Worm (Caenorhabditis elegans) whole organism, L2 larva: Measurements from ENCODE around the gene glb-13.

Source experiments
- C34F6.9 ChIP-seq: fragments of 150-350 bp; optimal IDR thresholded peaks from 2 replicates; lab custom pipeline; 2014; ENCODE audit warnings: missing biosample characterization, missing genetic modification characterization
- F13H6.1 ChIP-seq: sonication (generic microtip); optimal IDR thresholded peaks from 2 replicates; lab custom pipeline; 2016; ENCODE audit warnings: missing genetic modification characterization, missing compliant biosample characterization
- Y55F3AM.14 ChIP-seq: fragments of 200-800 bp; sonication (Bioruptor generic); optimal IDR thresholded peaks from 2 replicates; lab custom pipeline; 2018; ENCODE audit warnings: mild to moderate bottlenecking, missing genetic modification characterization, missing compliant biosample characterization
- alr-1 ChIP-seq: fragments of 150-350 bp; optimal IDR thresholded peaks from 2 replicates; lab custom pipeline; 2014; ENCODE audit warnings: missing biosample characterization, missing genetic modification characterization
- ama-1 ChIP-seq: fragments of 150-350 bp; optimal IDR thresholded peaks from 2 replicates; lab custom pipeline; 2018; ENCODE audit warnings: inconsistent platforms
- ceh-82 ChIP-seq: fragments of 150-350 bp; optimal IDR thresholded peaks from 2 replicates; lab custom pipeline; 2014; ENCODE audit warnings: missing biosample characterization, missing genetic modification characterization
- crh-2 ChIP-seq: sonication (generic microtip); optimal IDR thresholded peaks from 2 replicates; lab custom pipeline; 2017; ENCODE audit warnings: missing biosample characterization, missing genetic modification characterization
- egl-27 ChIP-seq: sonication (generic microtip); optimal IDR thresholded peaks from 3 replicates; lab custom pipeline; 2017; ENCODE audit warnings: missing biosample characterization, missing genetic modification reagents, missing genetic modification characterization
- elt-1 ChIP-seq: fragments of 150-350 bp; optimal IDR thresholded peaks from 2 replicates; lab custom pipeline; 2014; ENCODE audit warnings: missing biosample characterization, missing genetic modification characterization
- fos-1 ChIP-seq: fragments of 150-350 bp; optimal IDR thresholded peaks from 2 replicates; lab custom pipeline; 2014; ENCODE audit warnings: missing biosample characterization, missing genetic modification characterization
- gmeb-1 ChIP-seq: fragments of 150-350 bp; optimal IDR thresholded peaks from 2 replicates; lab custom pipeline; 2014; ENCODE audit warnings: missing biosample characterization, missing genetic modification characterization
- lin-11 ChIP-seq: fragments of 150-350 bp; sonication (generic microtip); optimal IDR thresholded peaks from 2 replicates; lab custom pipeline; 2014; ENCODE audit warnings: missing biosample characterization, missing genetic modification characterization, inconsistent platforms, mixed read lengths
- lin-39 ChIP-seq: fragments of 150-350 bp; optimal IDR thresholded peaks from 2 replicates; lab custom pipeline; 2014; ENCODE audit warnings: missing biosample characterization, missing genetic modification reagents, missing genetic modification characterization
- lsy-2 ChIP-seq, 2 experiments: fragments of 150-350 bp in 1 of 2; sonication (generic microtip) in 1 of 2; optimal IDR thresholded peaks; 2 replicates each; lab custom pipeline; 2014 to 2017; ENCODE audit warnings: missing biosample characterization in 2 of 2, missing genetic modification characterization in 2 of 2
- mab-5 ChIP-seq: fragments of 150-350 bp; optimal IDR thresholded peaks from 2 replicates; lab custom pipeline; 2014; ENCODE audit warnings: missing biosample characterization, missing genetic modification characterization
- mbf-1 ChIP-seq: sonication (generic microtip); optimal IDR thresholded peaks from 2 replicates; lab custom pipeline; 2017; ENCODE audit warnings: missing biosample characterization, missing genetic modification characterization
- nhr-11 ChIP-seq: fragments of 150-350 bp; optimal IDR thresholded peaks from 2 replicates; lab custom pipeline; 2014; ENCODE audit warnings: missing biosample characterization, missing genetic modification characterization
- nhr-129 ChIP-seq: fragments of 150-350 bp; optimal IDR thresholded peaks from 2 replicates; lab custom pipeline; 2014; ENCODE audit warnings: missing biosample characterization, missing genetic modification characterization
- nhr-21 ChIP-seq: fragments of 150-350 bp; optimal IDR thresholded peaks from 2 replicates; lab custom pipeline; 2014; ENCODE audit warnings: missing biosample characterization, missing genetic modification characterization
- nhr-6 ChIP-seq: fragments of 150-350 bp; optimal IDR thresholded peaks from 2 replicates; lab custom pipeline; 2014; ENCODE audit warnings: missing biosample characterization, missing genetic modification characterization
- nhr-77 ChIP-seq: fragments of 150-350 bp; optimal IDR thresholded peaks from 2 replicates; lab custom pipeline; 2014; ENCODE audit warnings: missing biosample characterization, missing genetic modification characterization
- peb-1 ChIP-seq: fragments of 150-350 bp; optimal IDR thresholded peaks from 2 replicates; lab custom pipeline; 2014; ENCODE audit warnings: missing biosample characterization, missing genetic modification characterization
- sem-4 ChIP-seq: fragments of 150-350 bp; optimal IDR thresholded peaks from 2 replicates; lab custom pipeline; 2014; ENCODE audit warnings: missing biosample characterization, missing genetic modification reagents, missing genetic modification characterization
- skn-1 ChIP-seq: sonication (generic microtip); optimal IDR thresholded peaks from 2 replicates; lab custom pipeline; 2017; ENCODE audit warnings: missing biosample characterization, missing genetic modification characterization
- sma-3 ChIP-seq: sonication (generic microtip); optimal IDR thresholded peaks from 2 replicates; lab custom pipeline; 2016; ENCODE audit warnings: missing genetic modification reagents, missing genetic modification characterization, missing compliant biosample characterization
- sma-9 ChIP-seq, 2 experiments: fragments of 150-350 bp in 1 of 2; sonication (generic microtip) in 1 of 2; optimal IDR thresholded peaks; 2 replicates each; lab custom pipeline; 2014 to 2016; ENCODE audit warnings: missing genetic modification characterization in 2 of 2, mild to moderate bottlenecking in 1 of 2, missing biosample characterization in 1 of 2, missing compliant biosample characterization in 1 of 2, missing genetic modification reagents in 1 of 2, moderate library complexity in 1 of 2
- unc-39 ChIP-seq: fragments of 150-350 bp; optimal IDR thresholded peaks from 2 replicates; lab custom pipeline; 2014; ENCODE audit warnings: missing biosample characterization, missing genetic modification characterization
- unc-55 ChIP-seq: fragments of 150-350 bp; sonication (generic microtip); optimal IDR thresholded peaks from 3 replicates; lab custom pipeline; 2014; ENCODE audit warnings: missing biosample characterization, missing genetic modification reagents, missing genetic modification characterization
- zag-1 ChIP-seq: fragments of 150-350 bp; optimal IDR thresholded peaks from 2 replicates; lab custom pipeline; 2014; ENCODE audit warnings: missing biosample characterization, missing genetic modification characterization
- ztf-11 ChIP-seq: sonication (generic microtip); optimal IDR thresholded peaks from 2 replicates; lab custom pipeline; 2017; ENCODE audit warnings: missing biosample characterization, missing genetic modification characterization

Gene glb-13

DNA sequence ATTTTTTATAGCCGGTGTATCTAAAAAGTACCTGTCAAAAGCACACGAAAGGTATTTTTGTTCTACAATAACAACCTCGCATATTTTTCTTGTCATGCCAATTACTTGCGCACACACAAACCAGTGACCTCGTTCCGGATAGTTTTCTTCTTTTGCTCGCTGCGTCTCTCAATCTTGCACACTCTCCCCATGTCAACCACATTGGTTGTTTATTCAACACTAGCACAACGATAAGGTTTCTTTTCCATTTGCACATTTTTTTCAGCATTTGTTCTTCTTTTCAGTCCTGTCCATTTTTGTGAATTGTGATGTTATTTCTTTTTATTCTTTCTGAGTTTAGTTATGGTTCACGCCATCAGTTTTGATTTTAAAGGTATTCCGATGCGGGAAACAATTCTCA lies 28.0 kb downstream of the glb-13 start, which contains the start of gene F42F12.3:
F42F12.3 (plus strand) TSS at position 372 of the 400 bp plus-strand sequence.
- TF ChIP-seq ama-1 (lab: Kevin White, UChicago): no peak
- TF ChIP-seq fos-1 (tag; lab: Kevin White, UChicago): peak; percentile 3

DNA sequence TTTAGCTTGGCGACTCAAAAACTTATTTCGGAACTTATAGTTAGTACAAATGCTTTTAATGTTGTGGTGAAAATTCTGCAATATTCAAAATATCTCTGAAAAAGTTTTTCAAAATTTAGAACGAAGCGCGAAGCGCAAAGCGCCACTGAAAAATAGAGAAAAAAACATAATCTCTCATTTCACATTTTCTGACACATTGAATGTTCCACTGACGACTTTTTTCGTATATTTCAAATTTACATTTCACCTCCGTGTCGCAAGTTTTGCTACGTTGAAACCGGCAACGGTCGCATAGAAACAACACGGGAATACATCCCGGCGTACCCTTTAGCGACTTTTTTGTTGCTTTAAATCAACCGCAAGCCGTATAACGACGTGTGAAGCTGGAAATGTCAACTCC lies 29.9 kb downstream of the glb-13 start, which contains the start of gene F42F12.14:
F42F12.14 (plus strand) TSS at position 301 of the 400 bp plus-strand sequence.
- no peak for TF ChIP-seq nhr-129 (tag; lab: Kevin White, UChicago)
- no peak for TF ChIP-seq skn-1
- TF ChIP-seq Y55F3AM.14 (GFP tag; lab: Kevin White, UChicago): no peak
- TF ChIP-seq gmeb-1 (tag; lab: Kevin White, UChicago): no peak
- TF ChIP-seq alr-1: no peak
- no peak for TF ChIP-seq ztf-11 (tag; lab: Kevin White, UChicago)
- TF ChIP-seq sem-4 (tag; lab: Kevin White, UChicago): no peak
- no peak for TF ChIP-seq peb-1 (tag; lab: Kevin White, UChicago)
- TF ChIP-seq, all 48 proteins: peak for 0

DNA sequence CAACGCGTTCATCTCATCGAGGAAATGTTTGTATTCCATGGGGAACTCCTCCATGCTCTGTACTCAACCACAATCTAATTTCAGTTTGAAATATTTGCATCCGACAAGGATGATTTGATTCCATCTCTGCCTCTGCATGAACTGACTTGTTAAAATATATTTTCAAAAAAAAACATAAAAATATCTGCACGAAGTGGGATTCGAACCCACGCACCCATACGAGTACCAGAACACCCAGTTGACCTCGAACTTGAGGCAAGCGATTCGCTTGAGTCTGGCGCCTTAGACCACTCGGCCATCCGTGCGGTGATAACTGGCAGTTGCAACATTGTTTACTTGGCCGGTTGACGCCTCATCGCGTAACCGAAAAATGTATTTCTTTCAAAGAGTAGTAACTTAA lies 30.4 kb downstream of the glb-13 start:
- TF ChIP-seq nhr-21 (tag; lab: Kevin White, UChicago): peak; percentile 31
- no peak for TF ChIP-seq ama-1 (lab: Kevin White, UChicago)
- TF ChIP-seq sma-3 (GFP tag; lab: Kevin White, UChicago): peak; percentile 34
- TF ChIP-seq egl-27 (tag; lab: Kevin White, UChicago): peak; percentile 19
- peak; percentile 35 for TF ChIP-seq crh-2 (tag; lab: Kevin White, UChicago)
- no peak for TF ChIP-seq nhr-77
- TF ChIP-seq nhr-6 (tag; lab: Kevin White, UChicago): no peak
- TF ChIP-seq lin-39 (tag; lab: Kevin White, UChicago): no peak
- TF ChIP-seq sma-9 (GFP tag; optimal IDR thresholded peaks at IDR 0.05; lab: Kevin White, UChicago): peak; percentile 55
- TF ChIP-seq sma-9 (tag; optimal IDR thresholded peaks at IDR 0.05; lab: Kevin White, UChicago): no peak
- TF ChIP-seq lsy-2 (tag; optimal IDR thresholded peaks at IDR 0.05; lab: Kevin White, UChicago): no peak
- TF ChIP-seq fos-1 (tag; lab: Kevin White, UChicago): peak; percentile 21
- no peak for TF ChIP-seq mbf-1 (tag; lab: Kevin White, UChicago)
- TF ChIP-seq C34F6.9 (tag; lab: Kevin White, UChicago): peak; percentile 13
- TF ChIP-seq lin-11: no peak
- peak; percentile 61 for TF ChIP-seq nhr-129 (tag; lab: Kevin White, UChicago)

DNA sequence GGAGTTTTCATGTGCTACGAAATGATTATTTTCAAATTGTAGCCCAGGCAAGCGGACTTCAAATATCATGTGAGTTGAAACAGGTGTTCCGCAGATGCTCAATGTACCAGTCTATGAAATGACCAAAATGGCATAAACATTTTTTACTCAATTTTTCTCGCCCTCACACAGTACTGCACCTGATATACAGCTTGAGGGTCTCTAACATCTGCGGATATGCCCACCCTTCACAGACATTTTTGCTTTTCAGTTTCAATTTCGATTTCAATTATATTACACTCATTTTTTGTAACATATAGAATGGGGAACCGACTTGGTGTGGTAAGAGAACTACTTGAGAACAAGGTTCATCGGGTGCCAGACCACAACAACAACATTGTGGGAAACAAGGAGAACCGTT lies 31.5 kb downstream of the glb-13 start, which contains the start of gene F42F12.11:
F42F12.11 (plus strand) TSS at position 301 of the 400 bp plus-strand sequence.
- TF ChIP-seq ceh-82 (tag; lab: Kevin White, UChicago) (no peak), elt-1 (tag; lab: Kevin White, UChicago) (no peak), fos-1 (tag; lab: Kevin White, UChicago) (no peak), lsy-2 (tag; optimal IDR thresholded peaks at IDR 0.05; lab: Kevin White, UChicago) (no peak), F13H6.1 (tag; lab: Kevin White, UChicago) (no peak), skn-1 (no peak), nhr-11 (tag; lab: Kevin White, UChicago) (no peak), unc-39 (no peak), unc-55 (GFP tag; lab: Kevin White, UChicago) (no peak)
- TF ChIP-seq, all 48 proteins: peak for 0

DNA sequence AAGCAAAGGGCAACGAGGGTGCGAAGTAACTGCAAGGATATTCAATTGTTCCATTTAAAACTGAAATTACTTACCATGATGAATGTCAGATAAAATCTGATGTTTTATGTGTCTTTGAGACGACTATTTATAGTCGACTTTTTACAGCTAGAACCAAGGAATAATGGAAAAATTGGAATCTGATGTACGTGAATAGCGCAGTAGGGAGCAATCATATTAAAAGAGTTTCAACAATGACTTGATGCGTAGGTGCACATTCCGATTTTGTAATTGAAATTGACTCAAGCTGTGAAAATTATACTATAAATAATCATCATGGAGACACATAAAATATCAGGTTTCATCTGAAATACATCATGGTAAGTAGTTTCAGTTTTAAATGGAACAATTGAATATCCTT lies 34.9 kb downstream of the glb-13 start, which contains the start of the genes nspc-9 and nspc-10:
nspc-9 (minus strand) TSS at position 101 of the 400 bp plus-strand sequence.
nspc-10 (plus strand) TSS at position 331 of the 400 bp plus-strand sequence.
- TF ChIP-seq zag-1 (tag; lab: Kevin White, UChicago): no peak

DNA sequence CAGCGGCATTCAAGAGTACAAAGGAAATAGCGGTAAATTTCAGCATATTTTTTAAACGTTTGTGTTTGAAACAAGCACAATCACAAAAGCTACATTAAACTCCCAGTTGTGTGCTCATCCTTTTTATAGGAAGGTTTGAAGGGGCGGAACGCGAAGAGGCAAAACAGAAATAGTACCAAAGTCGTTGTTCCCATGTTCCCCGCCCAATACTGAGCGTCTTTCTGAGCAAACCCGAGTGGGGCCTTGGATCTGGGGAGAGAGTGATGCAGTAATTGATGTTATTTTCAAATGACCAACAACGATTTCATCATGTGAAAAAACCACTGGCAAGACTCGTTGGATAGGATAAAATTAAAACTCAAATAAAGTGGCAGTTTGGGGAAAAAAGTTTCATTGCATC lies 36.9 kb downstream of the glb-13 start, which contains the start of gene zig-2:
zig-2 (minus strand) TSS at position 101 of the 400 bp plus-strand sequence.
- TF ChIP-seq mab-5 (tag; lab: Kevin White, UChicago): no peak
- no peak for TF ChIP-seq ama-1 (lab: Kevin White, UChicago)
- no peak for TF ChIP-seq mbf-1 (tag; lab: Kevin White, UChicago)
- no peak for TF ChIP-seq unc-39
- no peak for TF ChIP-seq gmeb-1 (tag; lab: Kevin White, UChicago)
